Fruit fly (Drosophila melanogaster) whole organism: ENCODE results near the gene CG15773.

Experiments
- CG8478 ChIP-seq: fragments of >200 bp; optimal IDR thresholded peaks from 2 replicates; lab custom pipeline; 2018; ENCODE audit warnings: inconsistent platforms
- Dll ChIP-seq: fragments of >200 bp; optimal IDR thresholded peaks from 2 replicates; lab custom pipeline; 2017
- EcR ChIP-seq, 2 experiments: fragments of >200 bp; optimal IDR thresholded peaks; 2 replicates each; lab custom pipeline; 2017; ENCODE audit warnings: missing biosample characterization in 2 of 2, missing genetic modification characterization in 2 of 2, missing genetic modification reagents in 2 of 2
- pan ChIP-seq: fragments of >200 bp; optimal IDR thresholded peaks from 2 replicates; lab custom pipeline; 2017
- psq ChIP-seq: fragments of >200 bp; optimal IDR thresholded peaks from 2 replicates; lab custom pipeline; 2017
- usp ChIP-seq: fragments of >200 bp; optimal IDR thresholded peaks from 2 replicates; lab custom pipeline; 2017; ENCODE audit warnings: missing biosample characterization, missing genetic modification characterization, mixed read lengths

Gene CG15773

dm6 chrX:5705097-5705496 is 27.4 kb upstream of the CG15773 start:
- no peak for TF ChIP-seq pan (lab: Kevin White, UChicago)
- no peak for TF ChIP-seq usp (GFP tag; lab: Kevin White, UChicago)
- TF ChIP-seq EcR (GFP tag; optimal IDR thresholded peaks at IDR 0.05; lab: Kevin White, UChicago), result no peak
- TF ChIP-seq psq (lab: Kevin White, UChicago), result no peak
- TF ChIP-seq Dll (lab: Kevin White, UChicago), result no peak
- TF ChIP-seq CG8478 (lab: Kevin White, UChicago), result no peak

dm6 chrX:5705899-5706312 is 26.6 kb upstream of the CG15773 start:
- TF ChIP-seq psq (lab: Kevin White, UChicago) (no peak), Dll (lab: Kevin White, UChicago) (no peak), pan (lab: Kevin White, UChicago) (no peak), CG8478 (lab: Kevin White, UChicago) (no peak), EcR (GFP tag; optimal IDR thresholded peaks at IDR 0.05; lab: Kevin White, UChicago) (no peak), usp (GFP tag; lab: Kevin White, UChicago) (no peak)

dm6 chrX:5712966-5713365 is 19.6 kb upstream of the CG15773 start:
- TF ChIP-seq psq (lab: Kevin White, UChicago), result no peak
- TF ChIP-seq EcR (GFP tag; optimal IDR thresholded peaks at IDR 0.05; lab: Kevin White, UChicago), result no peak
- TF ChIP-seq Dll (lab: Kevin White, UChicago), result no peak
- TF ChIP-seq pan (lab: Kevin White, UChicago), result no peak
- no peak for TF ChIP-seq usp (GFP tag; lab: Kevin White, UChicago)
- TF ChIP-seq CG8478 (lab: Kevin White, UChicago), result no peak

dm6 chrX:5714786-5715185 is 17.8 kb upstream of the CG15773 start:
- TF ChIP-seq usp (GFP tag; lab: Kevin White, UChicago), result no peak
- TF ChIP-seq EcR (GFP tag; optimal IDR thresholded peaks at IDR 0.05; lab: Kevin White, UChicago), result no peak
- no peak for TF ChIP-seq CG8478 (lab: Kevin White, UChicago)
- no peak for TF ChIP-seq psq (lab: Kevin White, UChicago)
- no peak for TF ChIP-seq Dll (lab: Kevin White, UChicago)
- no peak for TF ChIP-seq pan (lab: Kevin White, UChicago)

dm6 chrX:5715455-5716227 is 16.9 kb upstream of the CG15773 start:
- no peak for TF ChIP-seq EcR (GFP tag; optimal IDR thresholded peaks at IDR 0.05; lab: Kevin White, UChicago)
- no peak for TF ChIP-seq usp (GFP tag; lab: Kevin White, UChicago)
- TF ChIP-seq CG8478 (lab: Kevin White, UChicago), result no peak

dm6 chrX:5717741-5718475 is 14.6 kb upstream of the CG15773 start, which contains the start of gene CG33080:
TSS of gene CG33080 (minus strand) at chrX:5717778.
- TF ChIP-seq EcR (GFP tag; optimal IDR thresholded peaks at IDR 0.05; lab: Kevin White, UChicago) (no peak), pan (lab: Kevin White, UChicago) (no peak), Dll (lab: Kevin White, UChicago) (no peak), CG8478 (lab: Kevin White, UChicago) (no peak), usp (GFP tag; lab: Kevin White, UChicago) (no peak), psq (lab: Kevin White, UChicago) (no peak)

dm6 chrX:5718476-5719012 is 14.0 kb upstream of the CG15773 start:
- no peak for TF ChIP-seq psq (lab: Kevin White, UChicago)
- TF ChIP-seq EcR (GFP tag; optimal IDR thresholded peaks at IDR 0.05; lab: Kevin White, UChicago), result no peak
- no peak for TF ChIP-seq Dll (lab: Kevin White, UChicago)
- no peak for TF ChIP-seq pan (lab: Kevin White, UChicago)
- TF ChIP-seq usp (GFP tag; lab: Kevin White, UChicago), result no peak
- TF ChIP-seq CG8478 (lab: Kevin White, UChicago), result no peak

dm6 chrX:5723577-5723976 is 9.0 kb upstream of the CG15773 start:
- TF ChIP-seq CG8478 (lab: Kevin White, UChicago), result no peak
- no peak for TF ChIP-seq usp (GFP tag; lab: Kevin White, UChicago)
- no peak for TF ChIP-seq psq (lab: Kevin White, UChicago)
- no peak for TF ChIP-seq pan (lab: Kevin White, UChicago)
- TF ChIP-seq Dll (lab: Kevin White, UChicago), result no peak
- no peak for TF ChIP-seq EcR (GFP tag; optimal IDR thresholded peaks at IDR 0.05; lab: Kevin White, UChicago)

- no peak for TF ChIP-seq Dll (lab: Kevin White, UChicago)
- TF ChIP-seq usp (GFP tag; lab: Kevin White, UChicago), result no peak
- TF ChIP-seq pan (lab: Kevin White, UChicago), result no peak
- TF ChIP-seq CG8478 (lab: Kevin White, UChicago), result no peak
- no peak for TF ChIP-seq psq (lab: Kevin White, UChicago)
- no peak for TF ChIP-seq EcR (GFP tag; optimal IDR thresholded peaks at IDR 0.05; lab: Kevin White, UChicago)
Observed at dm6 chrX:5724151-5724699, 8.3 kb upstream of the CG15773 start.

- TF ChIP-seq pan (lab: Kevin White, UChicago), result no peak
- TF ChIP-seq usp (GFP tag; lab: Kevin White, UChicago), result no peak
- no peak for TF ChIP-seq psq (lab: Kevin White, UChicago)
- TF ChIP-seq CG8478 (lab: Kevin White, UChicago), result no peak
- no peak for TF ChIP-seq EcR (GFP tag; optimal IDR thresholded peaks at IDR 0.05; lab: Kevin White, UChicago)
- no peak for TF ChIP-seq Dll (lab: Kevin White, UChicago)
Observed at dm6 chrX:5724744-5725185, 7.8 kb upstream of the CG15773 start.
